Worm (Caenorhabditis elegans) whole organism, mixed stage, embryonic: Measurements from ENCODE around the gene F46B6.9.

Experiments
- M03D4.4 ChIP-seq: sonication (generic microtip); optimal IDR thresholded peaks from 2 replicates; lab custom pipeline; 2017; ENCODE audit warnings: mild to moderate bottlenecking, missing genetic modification characterization, missing compliant biosample characterization
- blmp-1 ChIP-seq: fragments of 150-350 bp; optimal IDR thresholded peaks from 2 replicates; lab custom pipeline; 2014; ENCODE audit warnings: missing biosample characterization, missing genetic modification characterization
- ces-1 ChIP-seq: fragments of 150-350 bp; optimal IDR thresholded peaks from 2 replicates; lab custom pipeline; 2014; ENCODE audit warnings: missing biosample characterization, missing genetic modification reagents, missing genetic modification characterization
- drap-1 ChIP-seq: fragments of 200-800 bp; sonication (Bioruptor generic); optimal IDR thresholded peaks from 3 replicates; lab custom pipeline; 2018; ENCODE audit warnings: mild to moderate bottlenecking, missing genetic modification characterization, missing compliant biosample characterization
- mab-5 ChIP-seq: fragments of 150-350 bp; optimal IDR thresholded peaks from 2 replicates; lab custom pipeline; 2014; ENCODE audit warnings: missing biosample characterization, missing genetic modification characterization
- mep-1 ChIP-seq: fragments of 150-350 bp; optimal IDR thresholded peaks from 2 replicates; lab custom pipeline; 2017; ENCODE audit warnings: missing biosample characterization, missing genetic modification reagents, missing genetic modification characterization, inconsistent platforms
- nhr-12 ChIP-seq: fragments of 150-350 bp; optimal IDR thresholded peaks from 2 replicates; lab custom pipeline; 2014; ENCODE audit warnings: missing biosample characterization, missing genetic modification characterization
- nhr-28 ChIP-seq: fragments of 150-350 bp; optimal IDR thresholded peaks from 2 replicates; lab custom pipeline; 2014; ENCODE audit warnings: missing biosample characterization, missing genetic modification characterization
- pha-4 ChIP-seq: fragments of 150-350 bp; optimal IDR thresholded peaks from 2 replicates; lab custom pipeline; 2018; ENCODE audit warnings: missing biosample characterization, missing genetic modification reagents, missing genetic modification characterization
- sem-2 ChIP-seq: fragments of 200-800 bp; sonication (Bioruptor generic); optimal IDR thresholded peaks from 2 replicates; lab custom pipeline; 2018; ENCODE audit warnings: mild to moderate bottlenecking, missing genetic modification characterization, missing compliant biosample characterization
- unc-39 ChIP-seq: fragments of 150-350 bp; optimal IDR thresholded peaks from 2 replicates; lab custom pipeline; 2014; ENCODE audit warnings: missing biosample characterization, missing genetic modification characterization
- unc-62 ChIP-seq: fragments of 150-350 bp; optimal IDR thresholded peaks from 2 replicates; lab custom pipeline; 2014; ENCODE audit warnings: missing biosample characterization, missing genetic modification reagents, missing genetic modification characterization
- ztf-11 ChIP-seq: fragments of 150-350 bp; optimal IDR thresholded peaks from 2 replicates; lab custom pipeline; 2014; ENCODE audit warnings: missing biosample characterization, missing genetic modification characterization

- TF ChIP-seq unc-39 (tag; lab: Kevin White, UChicago) (no peak), sem-2 (no peak), ces-1 (GFP tag; lab: Kevin White, UChicago) (no peak), ztf-11 (no peak), mep-1 (tag; lab: Kevin White, UChicago) (no peak), nhr-28 (tag; lab: Kevin White, UChicago) (no peak), pha-4 (no peak), nhr-12 (no peak), blmp-1 (tag; lab: Kevin White, UChicago) (no peak), M03D4.4 (no peak), mab-5 (no peak), unc-62 (no peak), drap-1 (GFP tag; lab: Kevin White, UChicago) (no peak)
These were observed 8.5 kb downstream of the F46B6.9 start, which contains the start of gene sru-37 for ce11 chrV:9805161-9805560.
